Worm (Caenorhabditis elegans) whole organism, early embryonic: ENCODE measurements around the gene F35D2.2.

Source experiments
- B0310.2 ChIP-seq: sonication (generic microtip); optimal IDR thresholded peaks from 2 replicates; lab custom pipeline; 2016; ENCODE audit warnings: mild to moderate bottlenecking, missing genetic modification characterization, missing compliant biosample characterization
- F13C5.2 ChIP-seq: sonication (generic microtip); optimal IDR thresholded peaks from 2 replicates; lab custom pipeline; 2017; ENCODE audit warnings: mild to moderate bottlenecking, missing genetic modification characterization, inconsistent platforms, missing compliant biosample characterization
- aly-1 ChIP-seq: sonication (generic microtip); optimal IDR thresholded peaks from 2 replicates; lab custom pipeline; 2016; ENCODE audit warnings: missing genetic modification characterization, missing compliant biosample characterization
- ama-1 ChIP-seq: fragments of 150-350 bp; optimal IDR thresholded peaks from 2 replicates; lab custom pipeline; 2014
- ceh-13 ChIP-seq: fragments of 200-800 bp; sonication (Bioruptor generic); optimal IDR thresholded peaks from 2 replicates; lab custom pipeline; 2018; ENCODE audit warnings: mild to moderate bottlenecking, missing genetic modification characterization, missing compliant biosample characterization
- ceh-36 ChIP-seq: sonication (generic microtip); optimal IDR thresholded peaks from 2 replicates; lab custom pipeline; 2016; ENCODE audit warnings: missing genetic modification characterization, inconsistent platforms, missing compliant biosample characterization
- ets-7 ChIP-seq: sonication (generic microtip); optimal IDR thresholded peaks from 2 replicates; lab custom pipeline; 2016; ENCODE audit warnings: missing genotype, missing genetic modification characterization, missing compliant biosample characterization
- flt-1 ChIP-seq: fragments of 200-800 bp; sonication (Bioruptor generic); IDR thresholded peaks from 2 replicates; pipeline ENCODE4 v1.3.6; 2022; ENCODE audit warnings: missing genetic modification characterization, missing compliant biosample characterization
- hmbx-1 ChIP-seq: sonication (generic microtip); optimal IDR thresholded peaks from 2 replicates; lab custom pipeline; 2016; ENCODE audit warnings: mild to moderate bottlenecking, missing genetic modification characterization, missing compliant biosample characterization
- hmg-4 ChIP-seq: fragments of 200-800 bp; sonication (Bioruptor generic); optimal IDR thresholded peaks from 2 replicates; lab custom pipeline; 2018; ENCODE audit warnings: mild to moderate bottlenecking, missing genetic modification characterization, missing compliant biosample characterization
- hnd-1 ChIP-seq: sonication (generic microtip); optimal IDR thresholded peaks from 2 replicates; lab custom pipeline; 2016; ENCODE audit warnings: missing genetic modification characterization, missing compliant biosample characterization
- pes-1 ChIP-seq: fragments of 200-800 bp; sonication (Bioruptor generic); IDR thresholded peaks from 2 replicates; pipeline ENCODE4 v1.3.6; 2022; ENCODE audit warnings: missing genetic modification reagents, missing genetic modification characterization, missing compliant biosample characterization
- scrt-1 ChIP-seq: fragments of 200-800 bp; sonication (Bioruptor generic); IDR thresholded peaks from 2 replicates; pipeline ENCODE4 v1.3.6; 2022; ENCODE audit warnings: missing genetic modification characterization, missing compliant biosample characterization
- sea-1 ChIP-seq: fragments of 200-800 bp; sonication (Bioruptor generic); conservative IDR thresholded peaks from 2 replicates; pipeline ENCODE4 v1.3.6; 2022; ENCODE audit warnings: missing genetic modification characterization, missing compliant biosample characterization
- tbx-11 ChIP-seq: fragments of 200-800 bp; sonication (Bioruptor generic); IDR thresholded peaks from 2 replicates; pipeline ENCODE4 v1.3.6; 2022; ENCODE audit warnings: missing genetic modification characterization, missing compliant biosample characterization
- tbx-37 ChIP-seq: fragments of 200-800 bp; sonication (Bioruptor generic); conservative IDR thresholded peaks from 2 replicates; pipeline ENCODE4 v1.3.6; 2022; ENCODE audit warnings: missing genetic modification reagents, missing genetic modification characterization, missing compliant biosample characterization
- tra-4 ChIP-seq: sonication (generic microtip); optimal IDR thresholded peaks from 2 replicates; lab custom pipeline; 2017; ENCODE audit warnings: missing genetic modification characterization, missing compliant biosample characterization

Gene F35D2.2

DNA sequence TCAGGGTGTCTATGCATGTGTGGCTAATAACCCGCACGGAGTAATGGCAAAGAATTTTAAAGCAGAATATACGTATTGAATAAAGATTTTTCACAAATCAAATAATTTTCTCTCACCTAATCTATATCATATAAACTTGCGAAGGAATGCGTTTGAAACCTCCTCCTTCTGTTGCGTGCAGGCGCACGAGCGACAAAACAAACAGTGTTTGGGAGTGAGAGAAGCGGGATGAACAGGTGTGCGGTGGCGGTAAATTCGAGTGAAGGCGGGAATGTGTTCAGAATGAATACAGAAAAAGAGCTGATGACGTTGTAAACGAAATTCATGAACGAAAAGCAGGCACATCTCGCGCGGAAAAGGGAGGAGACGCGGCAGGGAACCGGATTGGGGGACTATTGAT is 40.1 kb downstream of the F35D2.2 start:
- TF ChIP-seq hmbx-1 (no peak), flt-1 (GFP tag; lab: Robert Waterston, UW) (no peak), hmg-4 (peak; percentile 15), sea-1 (no peak), scrt-1 (GFP tag; lab: Robert Waterston, UW) (no peak)

ce11 chrII:7615318-7615891 is 41.2 kb downstream of the F35D2.2 start:
- TF ChIP-seq ceh-36 (tag; lab: Kevin White, UChicago) (no peak), ceh-13 (GFP tag; lab: Kevin White, UChicago) (no peak), hmg-4 (no peak), tbx-37 (GFP tag; lab: Robert Waterston, UW) (no peak), sea-1 (no peak), hnd-1 (no peak), hmbx-1 (no peak), F13C5.2 (tag; lab: Kevin White, UChicago) (no peak), flt-1 (GFP tag; lab: Robert Waterston, UW) (no peak), ets-7 (no peak)

DNA sequence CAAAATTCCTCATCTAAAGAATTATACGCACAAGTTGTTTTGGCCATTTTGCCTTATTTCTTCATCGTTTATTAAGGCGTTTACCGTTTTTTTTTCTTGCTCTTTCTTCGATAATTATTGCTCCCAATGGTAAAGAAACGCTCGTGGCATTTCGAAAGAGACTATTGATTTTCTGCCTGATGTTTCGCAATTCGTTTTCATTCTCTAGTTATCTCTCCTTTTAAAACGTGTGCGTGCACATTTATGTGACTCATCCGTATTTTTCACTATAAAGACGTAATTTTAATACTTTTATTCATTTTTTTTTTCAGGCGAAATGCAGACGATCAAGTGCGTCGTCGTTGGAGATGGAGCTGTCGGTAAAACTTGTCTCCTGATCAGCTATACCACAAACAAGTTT is 41.9 kb downstream of the F35D2.2 start, which contains the start of gene cdc-42:
cdc-42 (plus strand) TSS at position 312 of the 400 bp plus-strand sequence.
- no peak for TF ChIP-seq tra-4 (tag; lab: Kevin White, UChicago)
- TF ChIP-seq tbx-37 (GFP tag; lab: Robert Waterston, UW): no peak
- TF ChIP-seq sea-1: no peak
- TF ChIP-seq pes-1 (GFP tag; lab: Robert Waterston, UW): no peak
- no peak for TF ChIP-seq tbx-11 (GFP tag; lab: Robert Waterston, UW)
- TF ChIP-seq ceh-36 (tag; lab: Kevin White, UChicago): no peak
- TF ChIP-seq ama-1 (lab: Kevin White, UChicago): no peak
- no peak for TF ChIP-seq scrt-1 (GFP tag; lab: Robert Waterston, UW)
- TF ChIP-seq flt-1 (GFP tag; lab: Robert Waterston, UW): no peak
- no peak for TF ChIP-seq F13C5.2 (tag; lab: Kevin White, UChicago)
- no peak for TF ChIP-seq ceh-13 (GFP tag; lab: Kevin White, UChicago)

ce11 chrII:7618212-7618611 is 44.0 kb downstream of the F35D2.2 start:
- TF ChIP-seq ceh-36 (tag; lab: Kevin White, UChicago): no peak
- TF ChIP-seq hnd-1: no peak
- TF ChIP-seq ets-7: no peak
- no peak for TF ChIP-seq ceh-13 (GFP tag; lab: Kevin White, UChicago)
- no peak for TF ChIP-seq aly-1 (tag; lab: Kevin White, UChicago)
- TF ChIP-seq F13C5.2 (tag; lab: Kevin White, UChicago): no peak
- TF ChIP-seq sea-1: no peak
- no peak for TF ChIP-seq ama-1 (lab: Kevin White, UChicago)
- no peak for TF ChIP-seq hmg-4
- no peak for TF ChIP-seq pes-1 (GFP tag; lab: Robert Waterston, UW)
- TF ChIP-seq hmbx-1: no peak
- no peak for TF ChIP-seq B0310.2 (tag; lab: Kevin White, UChicago)
- TF ChIP-seq tra-4 (tag; lab: Kevin White, UChicago): no peak
- TF ChIP-seq tbx-37 (GFP tag; lab: Robert Waterston, UW): no peak
- no peak for TF ChIP-seq scrt-1 (GFP tag; lab: Robert Waterston, UW)
- TF ChIP-seq tbx-11 (GFP tag; lab: Robert Waterston, UW): no peak
- no peak for TF ChIP-seq flt-1 (GFP tag; lab: Robert Waterston, UW)

- no peak for TF ChIP-seq pes-1 (GFP tag; lab: Robert Waterston, UW)
- TF ChIP-seq scrt-1 (GFP tag; lab: Robert Waterston, UW): no peak
Observed at ce11 chrII:7620413-7620812, 46.2 kb downstream of the F35D2.2 start, which contains the start of gene R07G3.8. Gene R07G3.8 (minus strand): TSS chrII:7620513.

ce11 chrII:7621513-7621912 is 47.3 kb downstream of the F35D2.2 start:
- no peak for TF ChIP-seq ceh-36 (tag; lab: Kevin White, UChicago)
- TF ChIP-seq tbx-37 (GFP tag; lab: Robert Waterston, UW): no peak
- no peak for TF ChIP-seq hmg-4
- TF ChIP-seq tbx-11 (GFP tag; lab: Robert Waterston, UW): no peak
- no peak for TF ChIP-seq tra-4 (tag; lab: Kevin White, UChicago)
- TF ChIP-seq B0310.2 (tag; lab: Kevin White, UChicago): no peak
- no peak for TF ChIP-seq pes-1 (GFP tag; lab: Robert Waterston, UW)
- TF ChIP-seq hnd-1: no peak
- no peak for TF ChIP-seq ets-7
- no peak for TF ChIP-seq F13C5.2 (tag; lab: Kevin White, UChicago)
- TF ChIP-seq scrt-1 (GFP tag; lab: Robert Waterston, UW): no peak
- TF ChIP-seq aly-1 (tag; lab: Kevin White, UChicago): no peak
- TF ChIP-seq hmbx-1: no peak
- TF ChIP-seq flt-1 (GFP tag; lab: Robert Waterston, UW): no peak

DNA sequence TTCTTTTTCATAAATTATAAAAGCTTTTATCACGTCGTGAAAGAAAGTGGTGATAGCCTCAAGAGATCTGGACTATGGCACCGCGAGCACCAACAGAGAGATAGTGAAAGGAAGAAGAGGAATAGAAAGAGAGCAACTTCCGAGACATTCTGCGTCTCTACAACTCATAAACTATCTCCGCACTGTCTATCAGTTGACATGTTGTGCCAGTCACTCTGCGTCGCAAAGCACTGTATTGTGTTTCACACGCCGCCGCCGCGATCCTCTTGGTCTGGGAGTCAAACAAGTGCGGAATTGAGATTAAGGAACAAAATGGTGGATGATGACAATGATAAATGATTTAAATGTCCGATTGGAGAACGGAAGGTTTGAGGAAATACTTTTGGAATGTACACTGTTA is 49.2 kb downstream of the F35D2.2 start:
- TF ChIP-seq tbx-37 (GFP tag; lab: Robert Waterston, UW) (no peak), ceh-36 (tag; lab: Kevin White, UChicago) (no peak), pes-1 (GFP tag; lab: Robert Waterston, UW) (no peak), hmg-4 (no peak), hnd-1 (no peak), flt-1 (GFP tag; lab: Robert Waterston, UW) (no peak), B0310.2 (tag; lab: Kevin White, UChicago) (no peak), ama-1 (lab: Kevin White, UChicago) (no peak), scrt-1 (GFP tag; lab: Robert Waterston, UW) (no peak), sea-1 (no peak), ets-7 (no peak), F13C5.2 (tag; lab: Kevin White, UChicago) (no peak), hmbx-1 (no peak), tbx-11 (GFP tag; lab: Robert Waterston, UW) (no peak), tra-4 (tag; lab: Kevin White, UChicago) (no peak)

DNA sequence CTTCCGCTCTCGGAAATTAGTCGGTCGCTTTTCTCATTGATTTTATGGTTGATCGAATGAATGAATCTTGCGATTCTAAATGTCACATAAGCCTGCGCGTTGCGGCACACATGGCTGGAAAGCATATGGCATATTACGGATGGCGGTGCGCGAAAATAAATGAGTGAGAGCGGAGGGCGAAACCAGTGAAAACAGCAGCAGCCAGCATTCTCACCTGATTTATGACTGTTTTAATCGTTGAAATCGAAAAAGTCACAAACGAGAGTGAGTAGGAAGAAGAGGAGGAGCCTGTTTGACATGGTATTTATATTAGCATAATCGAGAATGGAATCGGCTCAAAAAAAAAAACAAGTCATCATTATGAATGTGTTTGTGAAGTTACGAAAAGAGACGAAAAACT is 50.0 kb downstream of the F35D2.2 start:
- TF ChIP-seq pes-1 (GFP tag; lab: Robert Waterston, UW) (no peak), hmg-4 (peak; percentile 2), hnd-1 (no peak), ceh-13 (GFP tag; lab: Kevin White, UChicago) (no peak)
